Worm (Caenorhabditis elegans) whole organism, late embryonic: ENCODE measurements around the gene ula-1.

ENCODE experiments used
- C08G9.2 ChIP-seq: sonication (generic microtip); optimal IDR thresholded peaks from 2 replicates; lab custom pipeline; 2016; ENCODE audit warnings: mild to moderate bottlenecking, missing genetic modification characterization, moderate library complexity, missing compliant biosample characterization
- F13H6.1 ChIP-seq: sonication (generic microtip); optimal IDR thresholded peaks from 2 replicates; lab custom pipeline; 2016; ENCODE audit warnings: missing genetic modification characterization, missing compliant biosample characterization
- K02D7.2 ChIP-seq: sonication (generic microtip); optimal IDR thresholded peaks from 2 replicates; lab custom pipeline; 2017; ENCODE audit warnings: mild to moderate bottlenecking, missing genetic modification characterization, missing compliant biosample characterization
- K09A11.1 ChIP-seq: sonication (generic microtip); optimal IDR thresholded peaks from 2 replicates; lab custom pipeline; 2017; ENCODE audit warnings: antibody characterized with exemption, mild to moderate bottlenecking, missing genetic modification characterization, missing compliant biosample characterization; ENCODE audit not compliant: insufficient read depth
- T23F11.4 ChIP-seq: fragments of 200-800 bp; sonication (Bioruptor generic); optimal IDR thresholded peaks from 2 replicates; lab custom pipeline; 2018; ENCODE audit warnings: mild to moderate bottlenecking, missing genetic modification characterization, missing compliant biosample characterization
- ahr-1 ChIP-seq: sonication (generic microtip); optimal IDR thresholded peaks from 2 replicates; lab custom pipeline; 2016; ENCODE audit warnings: missing genetic modification characterization, missing compliant biosample characterization
- ceh-14 ChIP-seq: sonication (generic microtip); optimal IDR thresholded peaks from 2 replicates; lab custom pipeline; 2016; ENCODE audit warnings: missing genotype, missing genetic modification characterization, missing compliant biosample characterization
- ceh-2 ChIP-seq: sonication (generic microtip); optimal IDR thresholded peaks from 2 replicates; lab custom pipeline; 2016; ENCODE audit warnings: missing genotype, missing genetic modification characterization, missing compliant biosample characterization
- ceh-22 ChIP-seq: sonication (generic microtip); optimal IDR thresholded peaks from 2 replicates; lab custom pipeline; 2017; ENCODE audit warnings: missing biosample characterization, missing genetic modification characterization
- ceh-24 ChIP-seq: sonication (generic microtip); optimal IDR thresholded peaks from 2 replicates; lab custom pipeline; 2016; ENCODE audit warnings: mild to moderate bottlenecking, missing genetic modification characterization, missing compliant biosample characterization
- ceh-30 ChIP-seq: fragments of 150-350 bp; optimal IDR thresholded peaks from 2 replicates; lab custom pipeline; 2014; ENCODE audit warnings: missing biosample characterization, missing genetic modification characterization
- ceh-31 ChIP-seq: sonication (generic microtip); optimal IDR thresholded peaks from 2 replicates; lab custom pipeline; 2016; ENCODE audit warnings: missing genetic modification characterization, missing compliant biosample characterization
- ceh-48 ChIP-seq: sonication (generic microtip); optimal IDR thresholded peaks from 2 replicates; lab custom pipeline; 2016; ENCODE audit warnings: missing genetic modification characterization, inconsistent platforms, missing compliant biosample characterization
- ceh-6 ChIP-seq: fragments of 200-800 bp; sonication (Bioruptor generic); optimal IDR thresholded peaks from 2 replicates; lab custom pipeline; 2018; ENCODE audit warnings: mild to moderate bottlenecking, missing genetic modification characterization, missing compliant biosample characterization
- ceh-9 ChIP-seq: sonication (generic microtip); optimal IDR thresholded peaks from 2 replicates; lab custom pipeline; 2016; ENCODE audit warnings: mild to moderate bottlenecking, missing genetic modification characterization, inconsistent platforms, missing compliant biosample characterization
- dmd-4 ChIP-seq: sonication (generic microtip); optimal IDR thresholded peaks from 2 replicates; lab custom pipeline; 2016; ENCODE audit warnings: borderline replicate concordance, missing genetic modification characterization, missing compliant biosample characterization
- dve-1 ChIP-seq: sonication (generic microtip); optimal IDR thresholded peaks from 2 replicates; lab custom pipeline; 2017; ENCODE audit warnings: antibody characterized with exemption, mild to moderate bottlenecking, missing genetic modification characterization, missing compliant biosample characterization
- eyg-1 ChIP-seq: sonication (generic microtip); optimal IDR thresholded peaks from 2 replicates; lab custom pipeline; 2016; ENCODE audit warnings: missing genotype, missing genetic modification characterization, missing compliant biosample characterization
- fax-1 ChIP-seq: sonication (generic microtip); optimal IDR thresholded peaks from 2 replicates; lab custom pipeline; 2016; ENCODE audit warnings: missing genotype, missing genetic modification characterization, missing compliant biosample characterization
- fkh-10 ChIP-seq: fragments of 150-350 bp; optimal IDR thresholded peaks from 2 replicates; lab custom pipeline; 2014; ENCODE audit warnings: missing biosample characterization, missing genetic modification reagents, missing genetic modification characterization
- gmeb-2 ChIP-seq: sonication (generic microtip); optimal IDR thresholded peaks from 2 replicates; lab custom pipeline; 2016; ENCODE audit warnings: missing genetic modification characterization, inconsistent platforms, missing compliant biosample characterization
- hlh-15 ChIP-seq: sonication (generic microtip); optimal IDR thresholded peaks from 2 replicates; lab custom pipeline; 2016; ENCODE audit warnings: missing genetic modification characterization, missing compliant biosample characterization
- hlh-30 ChIP-seq: sonication (generic microtip); optimal IDR thresholded peaks from 2 replicates; lab custom pipeline; 2017; ENCODE audit warnings: antibody characterized with exemption, missing genetic modification characterization, missing compliant biosample characterization; ENCODE audit not compliant: insufficient read depth
- hlh-6 ChIP-seq: sonication (generic microtip); optimal IDR thresholded peaks from 2 replicates; lab custom pipeline; 2016; ENCODE audit warnings: missing genotype, missing genetic modification characterization, missing compliant biosample characterization
- hlh-8 ChIP-seq: sonication (generic microtip); optimal IDR thresholded peaks from 2 replicates; lab custom pipeline; 2016; ENCODE audit warnings: missing genotype, missing genetic modification characterization, missing compliant biosample characterization
- lim-6 ChIP-seq: sonication (generic microtip); optimal IDR thresholded peaks from 2 replicates; lab custom pipeline; 2016; ENCODE audit warnings: missing genetic modification characterization, missing compliant biosample characterization
- madf-2 ChIP-seq: sonication (generic microtip); optimal IDR thresholded peaks from 2 replicates; lab custom pipeline; 2017; ENCODE audit warnings: missing genetic modification characterization, missing compliant biosample characterization
- mec-3 ChIP-seq: sonication (generic microtip); optimal IDR thresholded peaks from 2 replicates; lab custom pipeline; 2016; ENCODE audit warnings: borderline replicate concordance, missing genetic modification characterization, missing compliant biosample characterization
- npax-4 ChIP-seq: sonication (generic microtip); optimal IDR thresholded peaks from 2 replicates; lab custom pipeline; 2016; ENCODE audit warnings: missing genetic modification characterization, missing compliant biosample characterization
- odd-2 ChIP-seq: sonication (generic microtip); optimal IDR thresholded peaks from 2 replicates; lab custom pipeline; 2017; ENCODE audit warnings: antibody characterized with exemption, mild to moderate bottlenecking, missing genetic modification characterization, missing compliant biosample characterization
- ref-2 ChIP-seq: sonication (generic microtip); optimal IDR thresholded peaks from 2 replicates; lab custom pipeline; 2016; ENCODE audit warnings: missing genetic modification characterization, missing compliant biosample characterization
- sdc-2 ChIP-seq: sonication (generic microtip); optimal IDR thresholded peaks from 2 replicates; lab custom pipeline; 2016; ENCODE audit warnings: missing genotype, missing genetic modification characterization, missing compliant biosample characterization
- sox-2 ChIP-seq: fragments of 200-800 bp; sonication (Bioruptor generic); IDR thresholded peaks from 2 replicates; pipeline ENCODE4 v1.3.6; 2022; ENCODE audit warnings: missing genetic modification reagents, missing genetic modification characterization, missing compliant biosample characterization
- sox-4 ChIP-seq: sonication (generic microtip); optimal IDR thresholded peaks from 2 replicates; lab custom pipeline; 2017; ENCODE audit warnings: mild to moderate bottlenecking, missing genetic modification characterization, inconsistent platforms, missing compliant biosample characterization
- syd-9 ChIP-seq: sonication (generic microtip); optimal IDR thresholded peaks from 2 replicates; lab custom pipeline; 2016; ENCODE audit warnings: mild to moderate bottlenecking, missing genetic modification characterization, moderate library complexity, missing compliant biosample characterization
- unc-86 ChIP-seq: sonication (generic microtip); optimal IDR thresholded peaks from 2 replicates; lab custom pipeline; 2016; ENCODE audit warnings: missing genetic modification characterization, missing compliant biosample characterization

The ula-1 gene

ce11 chrIII:4899728-4900127 lies 20.4 kb downstream of the ula-1 start (continued):
- TF ChIP-seq ceh-24 (tag; lab: Kevin White, UChicago), result no peak
- TF ChIP-seq ceh-30 (tag; lab: Kevin White, UChicago), result peak; percentile 5
- peak; percentile 98 for TF ChIP-seq ceh-31 (tag; lab: Kevin White, UChicago)
- TF ChIP-seq ceh-14, result peak; percentile 88
- no peak for TF ChIP-seq fax-1 (tag; lab: Kevin White, UChicago)
- no peak for TF ChIP-seq mec-3 (tag; lab: Kevin White, UChicago)
- no peak for TF ChIP-seq ceh-9 (tag; lab: Kevin White, UChicago)
- TF ChIP-seq ceh-2 (tag; lab: Kevin White, UChicago), result peak; percentile 70
- TF ChIP-seq unc-86 (tag; lab: Kevin White, UChicago), result peak; percentile 54
- no peak for TF ChIP-seq odd-2
- peak; percentile 96 for TF ChIP-seq ref-2 (tag; lab: Kevin White, UChicago)
- TF ChIP-seq hlh-30 (tag; lab: Kevin White, UChicago), result peak; percentile 98
- TF ChIP-seq hlh-15 (tag; lab: Kevin White, UChicago), result no peak
- peak; percentile 75 for TF ChIP-seq sdc-2 (tag; lab: Kevin White, UChicago)
- peak; percentile 40 for TF ChIP-seq hlh-8 (tag; lab: Kevin White, UChicago)
- TF ChIP-seq T23F11.4, result peak; percentile 40

ce11 chrIII:4899035-4899578 lies 21.0 kb downstream of the ula-1 start, which contains the start of gene nhl-2:
Gene nhl-2, minus strand, starts transcription at chrIII:4899085.
- no peak for TF ChIP-seq sox-2 (GFP tag; lab: Robert Waterston, UW)
- no peak for TF ChIP-seq sdc-2 (tag; lab: Kevin White, UChicago)
- no peak for TF ChIP-seq lim-6 (tag; lab: Kevin White, UChicago)
- no peak for TF ChIP-seq gmeb-2 (tag; lab: Kevin White, UChicago)
- TF ChIP-seq ceh-30 (tag; lab: Kevin White, UChicago), result no peak
- TF ChIP-seq unc-86 (tag; lab: Kevin White, UChicago), result no peak
- no peak for TF ChIP-seq K02D7.2 (tag; lab: Kevin White, UChicago)
- no peak for TF ChIP-seq syd-9 (tag; lab: Kevin White, UChicago)
- no peak for TF ChIP-seq eyg-1
- no peak for TF ChIP-seq dmd-4 (tag; lab: Kevin White, UChicago)
- TF ChIP-seq ahr-1 (tag; lab: Kevin White, UChicago), result no peak
- no peak for TF ChIP-seq ceh-31 (tag; lab: Kevin White, UChicago)
- no peak for TF ChIP-seq fkh-10 (GFP tag; lab: Kevin White, UChicago)
- TF ChIP-seq sox-4 (tag; lab: Kevin White, UChicago), result no peak
- no peak for TF ChIP-seq npax-4 (tag; lab: Kevin White, UChicago)
- TF ChIP-seq, all 69 proteins: peak for 0

ce11 chrIII:4895313-4895712 lies 24.8 kb downstream of the ula-1 start:
- TF ChIP-seq F13H6.1 (tag; lab: Kevin White, UChicago) (no peak), ceh-9 (tag; lab: Kevin White, UChicago) (no peak), gmeb-2 (tag; lab: Kevin White, UChicago) (no peak), K02D7.2 (tag; lab: Kevin White, UChicago) (no peak), C08G9.2 (tag; lab: Kevin White, UChicago) (no peak), ceh-6 (GFP tag; lab: Kevin White, UChicago) (no peak), fax-1 (tag; lab: Kevin White, UChicago) (no peak), madf-2 (tag; lab: Kevin White, UChicago) (no peak), sox-2 (GFP tag; lab: Robert Waterston, UW) (no peak), ceh-24 (tag; lab: Kevin White, UChicago) (no peak), hlh-6 (tag; lab: Kevin White, UChicago) (no peak), ceh-48 (tag; lab: Kevin White, UChicago) (no peak), ceh-22 (no peak)
- TF ChIP-seq, all 69 proteins: peak for 0

- TF ChIP-seq lim-6 (tag; lab: Kevin White, UChicago), result no peak
- TF ChIP-seq K09A11.1, result no peak
- TF ChIP-seq dve-1 (tag; lab: Kevin White, UChicago), result no peak
- no peak for TF ChIP-seq ceh-22
- no peak for TF ChIP-seq mec-3 (tag; lab: Kevin White, UChicago)
- TF ChIP-seq ref-2 (tag; lab: Kevin White, UChicago), result no peak
- no peak for TF ChIP-seq ahr-1 (tag; lab: Kevin White, UChicago)
- no peak for TF ChIP-seq sox-4 (tag; lab: Kevin White, UChicago)
These were observed 26.6 kb downstream of the ula-1 start, which contains the start of gene F26F4.6 for ce11 chrIII:4893540-4893939. Gene F26F4.6, minus strand, starts transcription at chrIII:4893640.
